Fruit fly (Drosophila melanogaster) whole organism: ENCODE data around the gene CG10428.

Source experiments
- Dll ChIP-seq: fragments of >200 bp; optimal IDR thresholded peaks from 2 replicates; lab custom pipeline; 2017
- psq ChIP-seq: fragments of >200 bp; optimal IDR thresholded peaks from 2 replicates; lab custom pipeline; 2017

- no peak for TF ChIP-seq Dll (lab: Kevin White, UChicago)
- TF ChIP-seq psq (lab: Kevin White, UChicago): no peak
Measured at dm6 chr2L:18953512-18954254, 5.0 kb downstream of the CG10428 start.
